Worm (Caenorhabditis elegans) whole organism, young adult: ENCODE measurements around the gene ift-74.

Experiments used
- ama-1 ChIP-seq, 3 experiments: fragments of 150-350 bp in 1 of 3; sonication (generic microtip) in 2 of 3; optimal IDR thresholded peaks; 2 replicates each; lab custom pipeline; 2014 to 2018; ENCODE audit warnings: missing biosample characterization in 2 of 3, missing genetic modification characterization in 2 of 3, missing genetic modification reagents in 2 of 3
- aptf-3 ChIP-seq: fragments of 200-800 bp; sonication (Bioruptor generic); IDR thresholded peaks from 2 replicates; pipeline ENCODE4 v1.3.6; 2022; ENCODE audit warnings: missing genetic modification characterization, missing compliant biosample characterization
- ceh-27 ChIP-seq: fragments of 200-800 bp; sonication (Bioruptor generic); optimal IDR thresholded peaks from 2 replicates; lab custom pipeline; 2018; ENCODE audit warnings: mild to moderate bottlenecking, missing genetic modification characterization, moderate library complexity, missing compliant biosample characterization
- madf-8 ChIP-seq: fragments of 200-800 bp; sonication (Bioruptor generic); conservative IDR thresholded peaks from 2 replicates; pipeline ENCODE4 v1.3.6; 2022; ENCODE audit warnings: missing genetic modification reagents, missing genetic modification characterization, missing compliant biosample characterization
- nfya-2 ChIP-seq: fragments of 200-800 bp; sonication (Bioruptor generic); IDR thresholded peaks from 2 replicates; pipeline ENCODE4 v1.3.6; 2022; ENCODE audit warnings: missing genetic modification reagents, missing genetic modification characterization, missing compliant biosample characterization
- zfh-2 ChIP-seq: fragments of 200-800 bp; sonication (Bioruptor generic); conservative IDR thresholded peaks from 2 replicates; pipeline ENCODE4 v1.3.6; 2022; ENCODE audit warnings: missing genetic modification reagents, missing genetic modification characterization, missing compliant biosample characterization

ce11 chrII:6713003-6713402 is 33.2 kb downstream of the ift-74 start:
- TF ChIP-seq zfh-2 (GFP tag; lab: Robert Waterston, UW) (no peak), aptf-3 (GFP tag; lab: Robert Waterston, UW) (no peak), ceh-27 (GFP tag; lab: Kevin White, UChicago) (no peak), nfya-2 (GFP tag; lab: Robert Waterston, UW) (no peak), ama-1 (optimal IDR thresholded peaks at IDR 0.05; lab: Kevin White, UChicago) (no peak), ama-1 (GFP tag; optimal IDR thresholded peaks at IDR 0.05; lab: Kevin White, UChicago) (no peak), madf-8 (GFP tag; lab: Robert Waterston, UW) (no peak)
